Fruit fly (Drosophila melanogaster): ENCODE measurements around the gene CG13670.

CG13670 gene

dm6 chr3L:8320105-8320813 lies at the start of gene CG13670:
CG13670 (plus strand) TSS chr3L:8320763.
- TF ChIP-seq h (GFP tag; optimal IDR thresholded peaks at IDR 0.05) (peak; percentile 37), rgr (GFP tag; optimal IDR thresholded peaks at IDR 0.05) (no peak), dl (GFP tag; optimal IDR thresholded peaks at IDR 0.05; ENCODE audit: insufficient read depth in 1 of 2, partially characterized antibody in 2 of 2) (no peak), HLH106 (tag; optimal IDR thresholded peaks at IDR 0.05) (peak; percentile 28), CG32264 (GFP tag; optimal IDR thresholded peaks at IDR 0.05) (no peak), tai (GFP tag; optimal IDR thresholded peaks at IDR 0.05) (no peak), Abd-B (GFP tag; optimal IDR thresholded peaks at IDR 0.05) (no peak), jim (GFP tag; optimal IDR thresholded peaks at IDR 0.05) (no peak), Myc (optimal IDR thresholded peaks at IDR 0.05) (no peak), Hr78 (GFP tag; optimal IDR thresholded peaks at IDR 0.05) (no peak), N (GFP tag; optimal IDR thresholded peaks at IDR 0.05) (no peak), dmrt93B (GFP tag; optimal IDR thresholded peaks at IDR 0.05) (peak; percentile 8), fru (GFP tag; optimal IDR thresholded peaks at IDR 0.05) (no peak)

dm6 chr3L:8284651-8285050 lies 35.9 kb upstream of the CG13670 start:
- TF ChIP-seq pan (optimal IDR thresholded peaks at IDR 0.05) (no peak), OdsH (GFP tag; optimal IDR thresholded peaks at IDR 0.05) (peak; percentile 20), Sp1 (GFP tag; optimal IDR thresholded peaks at IDR 0.05) (peak; percentile 29), h (GFP tag; optimal IDR thresholded peaks at IDR 0.05) (peak; percentile 64), Myc (optimal IDR thresholded peaks at IDR 0.05) (no peak), foxo (GFP tag; optimal IDR thresholded peaks at IDR 0.05) (peak in 1 of 2 experiments; percentile 49), woc (GFP tag; optimal IDR thresholded peaks at IDR 0.05) (peak; percentile 12), fru (GFP tag; optimal IDR thresholded peaks at IDR 0.05) (peak; percentile 30), br (GFP tag; optimal IDR thresholded peaks at IDR 0.05) (no peak), brk (GFP tag; optimal IDR thresholded peaks at IDR 0.05) (no peak), ey (GFP tag; optimal IDR thresholded peaks at IDR 0.05) (peak; percentile 38), jim (GFP tag; optimal IDR thresholded peaks at IDR 0.05) (no peak), dmrt93B (GFP tag; optimal IDR thresholded peaks at IDR 0.05) (peak; percentile 35), rgr (GFP tag; optimal IDR thresholded peaks at IDR 0.05) (peak; percentile 35), HLH106 (tag; optimal IDR thresholded peaks at IDR 0.05) (peak; percentile 54), sage (GFP tag; optimal IDR thresholded peaks at IDR 0.05) (no peak)

- no peak for TF ChIP-seq h (GFP tag; optimal IDR thresholded peaks at IDR 0.05)
- no peak for TF ChIP-seq HLH106 (tag; optimal IDR thresholded peaks at IDR 0.05)
- no peak for TF ChIP-seq brk (GFP tag; optimal IDR thresholded peaks at IDR 0.05)
- no peak for TF ChIP-seq jim (GFP tag; optimal IDR thresholded peaks at IDR 0.05)
- no peak for TF ChIP-seq dmrt93B (GFP tag; optimal IDR thresholded peaks at IDR 0.05)
- no peak for TF ChIP-seq CG32264 (GFP tag; optimal IDR thresholded peaks at IDR 0.05)
- no peak for TF ChIP-seq N (GFP tag; optimal IDR thresholded peaks at IDR 0.05)
- TF ChIP-seq ey (GFP tag; optimal IDR thresholded peaks at IDR 0.05) = no peak
- no peak for TF ChIP-seq Rel (GFP tag; optimal IDR thresholded peaks at IDR 0.05)
- TF ChIP-seq Rel (tag; optimal IDR thresholded peaks at IDR 0.05) = no peak
- no peak for TF ChIP-seq pan (optimal IDR thresholded peaks at IDR 0.05)
- no peak for TF ChIP-seq usp (GFP tag; optimal IDR thresholded peaks at IDR 0.05)
- TF ChIP-seq Vsx2 (GFP tag; optimal IDR thresholded peaks at IDR 0.05; ENCODE audit: partially characterized antibody) = no peak
Measured at dm6 chr3L:8285291-8285690, 35.3 kb upstream of the CG13670 start.

- TF ChIP-seq Mio (GFP tag; optimal IDR thresholded peaks at IDR 0.05) = no peak
- TF ChIP-seq dmrt93B (GFP tag; optimal IDR thresholded peaks at IDR 0.05) = no peak
Measured at dm6 chr3L:8285773-8286172, 34.8 kb upstream of the CG13670 start.

dm6 chr3L:8286397-8286796 lies 34.2 kb upstream of the CG13670 start:
- TF ChIP-seq Hr78 (GFP tag; optimal IDR thresholded peaks at IDR 0.05) (no peak), dl (GFP tag; optimal IDR thresholded peaks at IDR 0.05; ENCODE audit: insufficient read depth in 1 of 2, partially characterized antibody in 2 of 2) (no peak), dmrt93B (GFP tag; optimal IDR thresholded peaks at IDR 0.05) (no peak), Abd-B (GFP tag; optimal IDR thresholded peaks at IDR 0.05) (no peak), rgr (GFP tag; optimal IDR thresholded peaks at IDR 0.05) (no peak), brk (GFP tag; optimal IDR thresholded peaks at IDR 0.05) (no peak), lola (GFP tag; optimal IDR thresholded peaks at IDR 0.05) (no peak), Hnf4 (GFP tag; optimal IDR thresholded peaks at IDR 0.05) (no peak), CrebA (GFP tag; optimal IDR thresholded peaks at IDR 0.05; ENCODE audit: borderline replicate concordance) (no peak), psq (GFP tag; optimal IDR thresholded peaks at IDR 0.05) (no peak), CG32264 (GFP tag; optimal IDR thresholded peaks at IDR 0.05) (no peak), h (GFP tag; optimal IDR thresholded peaks at IDR 0.05) (no peak), Sp1 (GFP tag; optimal IDR thresholded peaks at IDR 0.05) (no peak), fru (GFP tag; optimal IDR thresholded peaks at IDR 0.05) (no peak)
